Fruit fly (Drosophila melanogaster) whole organism, larva: ENCODE results near the gene TTLL1B.
A peak's percentile ranks its signal among the peaks of the same experiment; 100 is the strongest.

ENCODE experiments used
- noc ChIP-seq: fragments of 200-800 bp; sonication (Bioruptor generic); optimal IDR thresholded peaks from 3 replicates; lab custom pipeline; 2019; ENCODE audit warnings: missing biosample characterization, mild to moderate bottlenecking, missing genetic modification characterization, moderate library complexity

Gene TTLL1B

DNA sequence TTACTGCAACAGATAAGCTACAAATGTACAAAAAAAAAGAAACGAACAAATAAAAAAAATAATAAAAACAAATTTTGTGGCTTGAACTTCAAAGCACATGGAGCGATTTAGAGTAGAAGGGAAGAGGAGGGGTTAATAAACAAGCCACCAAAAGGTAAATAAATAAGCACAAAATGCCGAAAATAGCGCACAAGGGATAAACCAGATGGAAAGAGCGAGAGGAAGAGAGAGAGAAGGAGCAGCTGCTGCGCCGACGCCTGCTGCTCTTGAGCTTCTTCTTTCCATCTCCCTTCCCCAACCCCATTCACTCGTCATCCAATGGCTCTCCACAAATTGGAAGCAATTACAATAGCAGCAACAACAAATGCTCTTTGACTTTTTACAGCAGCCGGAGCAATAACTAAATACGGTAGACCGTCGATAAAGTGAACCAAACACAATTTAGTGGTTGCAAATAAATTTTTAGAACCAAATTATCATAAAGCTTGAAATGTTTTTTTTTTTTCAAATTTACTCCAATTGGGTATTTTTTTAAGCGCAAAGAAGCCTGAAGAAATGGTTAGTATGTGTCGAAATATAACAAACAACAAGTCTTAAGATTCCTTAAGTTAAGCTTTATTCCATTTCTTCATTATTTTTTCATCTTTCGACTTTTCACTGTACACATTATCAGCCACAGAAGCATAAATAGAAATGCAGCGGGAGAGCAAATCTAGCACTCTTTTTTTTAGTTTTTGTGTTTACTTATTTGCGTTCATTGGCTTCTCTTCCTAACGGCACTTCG, 23.5 kb upstream of the TTLL1B start:
- peak; percentile 82 for TF ChIP-seq noc

dm6 chr3L:4625387-4626386, 22.4 kb upstream of the TTLL1B start, which contains the start of gene Src64B:
Gene Src64B, minus strand, starts transcription at chr3L:4626196.
- TF ChIP-seq noc: no peak

- no peak for TF ChIP-seq noc
These were observed 21.6 kb upstream of the TTLL1B start, which contains the start of gene HDAC1 for dm6 chr3L:4626434-4626833. Gene HDAC1, plus strand, starts transcription at chr3L:4626734.

- peak; percentile 15 for TF ChIP-seq noc
These were observed 21.1 kb upstream of the TTLL1B start for dm6 chr3L:4627012-4627411.

DNA sequence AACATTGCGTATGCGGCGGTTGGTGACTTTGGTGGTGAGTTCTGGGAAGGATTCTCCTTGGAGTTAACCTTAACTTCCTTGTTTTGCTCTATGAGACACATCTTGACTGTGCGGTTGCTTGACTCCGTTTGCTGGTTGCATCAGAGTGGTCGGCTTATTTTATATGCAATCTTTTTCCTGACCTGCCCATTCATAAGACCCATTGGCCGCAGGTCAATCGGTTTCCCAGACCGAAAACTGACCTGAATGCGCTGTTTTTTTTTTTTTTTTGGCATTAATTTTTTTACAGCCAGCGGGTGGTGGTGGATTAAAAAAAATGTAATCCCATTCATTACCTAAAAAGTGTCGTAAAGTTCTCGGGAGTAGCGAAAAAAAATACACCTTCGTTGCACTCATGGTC, 13.4 kb upstream of the TTLL1B start, which contains the start of gene CG13716:
Gene CG13716 (minus strand): TSS at position 101 of the 400 bp plus-strand sequence.
- no peak for TF ChIP-seq noc

dm6 chr3L:4667289-4667688, 19.2 kb downstream of the TTLL1B start, which contains the start of gene CG32236:
Gene CG32236, minus strand, starts transcription at chr3L:4667389.
- TF ChIP-seq noc: no peak

dm6 chr3L:4677532-4677931, 29.5 kb downstream of the TTLL1B start, which contains the start of gene CG34266:
Gene CG34266, plus strand, starts transcription at chr3L:4677832.
- TF ChIP-seq noc: no peak

- TF ChIP-seq noc: no peak
These were observed 31.0 kb downstream of the TTLL1B start for dm6 chr3L:4679063-4679462.

DNA sequence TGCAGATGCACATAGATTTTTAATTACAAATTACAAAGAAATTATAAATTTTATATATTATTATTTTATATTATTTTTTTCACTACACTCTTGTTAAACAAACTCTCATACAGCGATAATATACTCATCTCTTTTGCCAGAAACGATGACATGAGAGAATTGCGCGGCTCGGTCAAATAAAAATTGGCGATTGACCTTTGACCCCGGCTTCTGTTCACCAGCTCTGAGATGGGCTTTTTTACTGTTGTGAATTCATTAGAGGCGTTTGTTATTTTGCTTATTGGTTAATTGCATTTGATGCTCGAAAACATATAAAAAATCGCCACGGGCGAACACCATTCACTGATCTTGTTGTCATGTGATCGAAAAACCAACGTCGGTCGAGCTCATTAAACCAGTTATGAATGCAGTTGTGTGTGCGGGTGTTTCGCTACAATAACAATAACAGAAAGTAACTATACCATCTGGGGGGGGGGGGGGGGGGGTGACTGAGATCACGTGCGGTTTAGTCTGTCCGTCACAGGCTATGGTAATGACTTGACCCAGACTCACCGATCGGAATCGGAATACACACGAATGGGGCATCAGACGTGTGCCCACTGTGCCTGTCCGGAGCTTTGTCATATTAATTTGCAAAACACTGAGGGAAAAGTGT, 36.7 kb downstream of the TTLL1B start:
- no peak for TF ChIP-seq noc

- no peak for TF ChIP-seq noc
These were observed 38.0 kb downstream of the TTLL1B start for dm6 chr3L:4686050-4686449.

DNA sequence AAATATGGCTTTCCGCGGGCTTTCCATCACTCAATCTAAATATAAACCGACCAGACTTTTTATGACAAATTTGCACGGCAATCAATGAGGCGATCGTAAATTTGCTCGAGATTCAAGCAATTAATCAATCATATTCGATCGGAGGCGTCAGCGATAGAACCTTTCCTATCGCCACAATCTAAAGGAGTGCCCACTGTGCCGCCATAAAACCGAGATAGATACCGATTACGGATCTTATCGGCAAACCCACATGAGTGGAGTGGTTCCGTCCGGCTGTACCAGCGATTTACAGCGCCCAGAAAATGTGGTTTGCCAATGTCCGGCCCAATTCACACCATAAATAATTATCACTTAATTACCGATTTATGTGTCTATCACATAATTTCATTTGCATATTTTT, 38.5 kb downstream of the TTLL1B start:
- TF ChIP-seq noc: no peak

DNA sequence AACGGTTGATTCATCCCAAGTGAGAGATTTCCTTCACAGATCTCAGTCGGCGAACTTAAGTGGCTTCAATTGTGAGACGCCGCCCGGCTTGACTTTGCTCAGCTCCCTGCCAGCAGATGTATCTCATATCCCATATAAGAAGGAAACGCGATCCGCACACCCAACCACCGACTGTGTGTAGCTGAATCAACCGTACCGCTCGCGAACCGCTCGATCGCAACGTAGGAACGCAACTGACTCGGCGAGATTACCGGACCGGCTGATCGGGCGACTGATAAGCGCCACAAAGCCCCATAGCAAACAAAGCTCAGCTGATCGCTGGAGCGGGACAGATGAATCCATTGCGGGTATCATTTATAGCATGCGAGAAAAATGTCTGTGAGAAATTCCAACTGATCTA, 39.1 kb downstream of the TTLL1B start, which contains the start of gene axo:
Gene axo (minus strand): TSS at position 185 of the 400 bp plus-strand sequence.
- no peak for TF ChIP-seq noc

DNA sequence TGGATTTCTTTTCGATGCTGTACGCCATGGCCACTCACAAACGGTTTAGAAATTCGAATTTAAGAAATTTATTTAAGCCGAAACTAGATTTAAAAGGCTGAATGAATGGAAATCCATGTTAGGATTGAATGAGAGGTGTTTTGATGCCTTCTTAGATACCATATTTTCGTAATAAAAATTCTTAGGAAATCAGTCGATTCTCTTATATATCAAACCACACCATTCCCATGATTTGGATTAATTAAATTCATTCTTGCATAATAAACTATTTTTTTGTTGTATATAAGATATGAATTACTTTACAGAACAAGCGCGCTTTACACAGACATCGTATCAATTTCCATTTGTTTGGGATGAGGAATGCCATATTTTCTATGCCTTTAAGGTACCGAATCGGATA, 40.6 kb downstream of the TTLL1B start, which contains the start of gene CG7514:
Gene CG7514 (minus strand): TSS at position 101 of the 400 bp plus-strand sequence.
- TF ChIP-seq noc: no peak

- TF ChIP-seq noc: no peak
These were observed 41.9 kb downstream of the TTLL1B start, which contains the start of gene CG18418 for dm6 chr3L:4689970-4690369. Gene CG18418, minus strand, starts transcription at chr3L:4690070.

dm6 chr3L:4690698-4691097, 42.6 kb downstream of the TTLL1B start:
- TF ChIP-seq noc: no peak

DNA sequence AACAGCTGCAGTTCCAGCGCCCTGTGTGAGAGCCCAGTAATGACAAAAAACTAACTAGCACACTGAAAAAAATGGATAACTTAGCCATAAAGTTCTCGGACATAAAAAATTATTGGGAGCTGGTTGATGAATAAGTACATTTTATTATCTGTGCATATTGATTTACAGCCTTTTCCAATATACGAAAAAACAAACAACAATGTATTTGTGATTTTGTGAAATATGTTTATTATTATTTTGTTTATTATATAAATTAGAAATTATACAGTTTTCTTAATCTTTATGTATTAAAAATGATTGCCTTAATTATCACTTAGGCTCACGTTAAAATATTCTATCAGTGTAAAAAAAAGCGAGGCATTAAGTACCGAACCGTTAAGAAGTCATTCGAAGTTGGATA, 43.7 kb downstream of the TTLL1B start:
- TF ChIP-seq noc: no peak
